Worm (Caenorhabditis elegans) whole organism, L4 larva: ENCODE results near the gene grd-5.

Experiments
- D1046.2 ChIP-seq: fragments of 200-800 bp; sonication (Bioruptor generic); IDR thresholded peaks from 2 replicates; pipeline ENCODE4 v1.3.6; 2022; ENCODE audit warnings: missing genetic modification characterization, missing compliant biosample characterization
- R02D3.7 ChIP-seq: fragments of 150-350 bp; sonication (generic microtip); optimal IDR thresholded peaks from 3 replicates; lab custom pipeline; 2014; ENCODE audit warnings: missing biosample characterization, missing genetic modification characterization
- T26A8.4 ChIP-seq: fragments of 200-800 bp; sonication (Bioruptor generic); IDR thresholded peaks from 2 replicates; pipeline ENCODE4 v1.3.6; 2022; ENCODE audit warnings: missing genetic modification characterization, missing compliant biosample characterization
- Y105C5A.15 ChIP-seq: fragments of 200-800 bp; sonication (Bioruptor generic); IDR thresholded peaks from 2 replicates; pipeline ENCODE4 v1.3.6; 2022; ENCODE audit warnings: missing genetic modification characterization, missing compliant biosample characterization
- Y75B8A.6 ChIP-seq: fragments of 200-800 bp; sonication (Bioruptor generic); IDR thresholded peaks from 2 replicates; pipeline ENCODE4 v1.3.6; 2022; ENCODE audit warnings: missing genetic modification reagents, missing genetic modification characterization, missing compliant biosample characterization
- ZK546.5 ChIP-seq, 2 experiments: sonication (generic microtip); optimal IDR thresholded peaks; 2 replicates each; lab custom pipeline; 2017; ENCODE audit warnings: missing biosample characterization in 2 of 2, missing genetic modification characterization in 2 of 2
- arid-1 ChIP-seq: fragments of 200-800 bp; sonication (Bioruptor generic); conservative IDR thresholded peaks from 2 replicates; pipeline ENCODE4 v1.3.6; 2022; ENCODE audit warnings: missing genetic modification reagents, missing genetic modification characterization, missing compliant biosample characterization
- ceh-32 ChIP-seq: sonication (generic microtip); optimal IDR thresholded peaks from 2 replicates; lab custom pipeline; 2016; ENCODE audit warnings: mild to moderate bottlenecking, missing genetic modification characterization, missing compliant biosample characterization; ENCODE audit not compliant: poor library complexity
- ceh-44 ChIP-seq: fragments of 200-800 bp; sonication (Bioruptor generic); IDR thresholded peaks from 2 replicates; pipeline ENCODE4 v1.3.6; 2022; ENCODE audit warnings: missing genetic modification reagents, missing genetic modification characterization, missing compliant biosample characterization
- ceh-62 ChIP-seq: sonication (generic microtip); optimal IDR thresholded peaks from 2 replicates; lab custom pipeline; 2017; ENCODE audit warnings: missing biosample characterization, missing genetic modification characterization
- ceh-82 ChIP-seq: sonication (generic microtip); optimal IDR thresholded peaks from 2 replicates; lab custom pipeline; 2017; ENCODE audit warnings: missing biosample characterization, missing genetic modification characterization
- daf-16 ChIP-seq, 3 experiments: sonication (generic microtip); optimal IDR thresholded peaks; 2 replicates each; lab custom pipeline; 2016 to 2017; ENCODE audit warnings: missing genetic modification characterization in 3 of 3, missing genetic modification reagents in 3 of 3, mild to moderate bottlenecking in 2 of 3, missing compliant biosample characterization in 2 of 3, missing biosample characterization in 1 of 3, moderate library complexity in 1 of 3
- dmd-6 ChIP-seq: fragments of 200-800 bp; sonication (Bioruptor generic); IDR thresholded peaks from 2 replicates; pipeline ENCODE4 v1.3.6; 2022; ENCODE audit warnings: missing genetic modification reagents, missing genetic modification characterization, missing compliant biosample characterization
- dmd-8 ChIP-seq: fragments of 200-800 bp; sonication (Bioruptor generic); IDR thresholded peaks from 2 replicates; pipeline ENCODE4 v1.3.6; 2022; ENCODE audit warnings: missing genetic modification characterization, missing compliant biosample characterization
- dmd-9 ChIP-seq: fragments of 200-800 bp; sonication (Bioruptor generic); IDR thresholded peaks from 2 replicates; pipeline ENCODE4 v1.3.6; 2022; ENCODE audit warnings: missing genetic modification reagents, missing genetic modification characterization, missing compliant biosample characterization
- dpl-1 ChIP-seq: fragments of 150-350 bp; optimal IDR thresholded peaks from 2 replicates; lab custom pipeline; 2014; ENCODE audit warnings: missing biosample characterization, missing genetic modification reagents, missing genetic modification characterization
- dve-1 ChIP-seq: sonication (generic microtip); optimal IDR thresholded peaks from 2 replicates; lab custom pipeline; 2017; ENCODE audit warnings: antibody characterized with exemption, mild to moderate bottlenecking, missing genetic modification characterization, missing compliant biosample characterization; ENCODE audit not compliant: insufficient read depth
- fos-1 ChIP-seq: fragments of 150-350 bp; optimal IDR thresholded peaks from 2 replicates; lab custom pipeline; 2014; ENCODE audit warnings: missing biosample characterization, missing genetic modification characterization
- hif-1 ChIP-seq, 2 experiments: sonication (generic microtip); optimal IDR thresholded peaks; 2 replicates each; lab custom pipeline; 2016 to 2017; ENCODE audit warnings: missing compliant biosample characterization in 2 of 2, missing genetic modification characterization in 2 of 2, missing genetic modification reagents in 2 of 2, missing genotype in 2 of 2, mild to moderate bottlenecking in 1 of 2
- hlh-11 ChIP-seq: fragments of 200-800 bp; sonication (Bioruptor generic); optimal IDR thresholded peaks from 2 replicates; lab custom pipeline; 2018; ENCODE audit warnings: mild to moderate bottlenecking, missing genetic modification characterization, missing compliant biosample characterization
- hlh-30 ChIP-seq: sonication (generic microtip); optimal IDR thresholded peaks from 2 replicates; lab custom pipeline; 2017; ENCODE audit warnings: antibody characterized with exemption, mild to moderate bottlenecking, missing genetic modification characterization, missing compliant biosample characterization; ENCODE audit not compliant: insufficient read depth
- hmg-1.1 ChIP-seq: fragments of 200-800 bp; sonication (Bioruptor generic); IDR thresholded peaks from 2 replicates; pipeline ENCODE4 v1.3.6; 2022; ENCODE audit warnings: missing genetic modification reagents, missing genetic modification characterization, missing compliant biosample characterization
- lim-7 ChIP-seq: fragments of 200-800 bp; sonication (Bioruptor generic); IDR thresholded peaks from 2 replicates; pipeline ENCODE4 v1.3.6; 2022; ENCODE audit warnings: missing genetic modification characterization, missing compliant biosample characterization
- lin-15B ChIP-seq: fragments of 150-350 bp; sonication (generic microtip); optimal IDR thresholded peaks from 3 replicates; lab custom pipeline; 2014; ENCODE audit warnings: missing biosample characterization, missing genetic modification characterization
- lin-29 ChIP-seq: fragments of 200-800 bp; sonication (Bioruptor generic); IDR thresholded peaks from 2 replicates; pipeline ENCODE4 v1.3.6; 2022; ENCODE audit warnings: missing genetic modification reagents, missing genetic modification characterization, missing compliant biosample characterization
- lin-38 ChIP-seq: fragments of 200-800 bp; sonication (Bioruptor generic); IDR thresholded peaks from 2 replicates; pipeline ENCODE4 v1.3.6; 2022; ENCODE audit warnings: missing genetic modification reagents, missing genetic modification characterization, missing compliant biosample characterization
- madf-5 ChIP-seq, 2 experiments: fragments of 200-800 bp; sonication (Bioruptor generic); IDR thresholded peaks; 2 replicates each; pipeline ENCODE4 v1.3.6; 2022; ENCODE audit warnings: missing compliant biosample characterization in 2 of 2, missing genetic modification characterization in 2 of 2
- mdl-1 ChIP-seq, 2 experiments: fragments of 150-350 bp in 1 of 2; sonication (generic microtip) in 1 of 2; optimal IDR thresholded peaks; 2 replicates each; lab custom pipeline; 2014 to 2017; ENCODE audit warnings: missing biosample characterization in 2 of 2, missing genetic modification characterization in 2 of 2
- mdt-29 ChIP-seq: fragments of 200-800 bp; sonication (Bioruptor generic); IDR thresholded peaks from 2 replicates; pipeline ENCODE4 v1.3.6; 2022; ENCODE audit warnings: missing genetic modification reagents, missing genetic modification characterization, missing compliant biosample characterization
- mes-2 ChIP-seq: sonication (generic microtip); optimal IDR thresholded peaks from 2 replicates; lab custom pipeline; 2016; ENCODE audit warnings: missing genotype, mild to moderate bottlenecking, missing genetic modification characterization, missing compliant biosample characterization; ENCODE audit not compliant: poor library complexity, severe bottlenecking
- mxl-3 ChIP-seq: fragments of 200-800 bp; sonication (Bioruptor generic); optimal IDR thresholded peaks from 2 replicates; lab custom pipeline; 2018; ENCODE audit warnings: mild to moderate bottlenecking, missing genetic modification characterization, missing compliant biosample characterization
- nhr-102 ChIP-seq: sonication (generic microtip); optimal IDR thresholded peaks from 2 replicates; lab custom pipeline; 2016; ENCODE audit warnings: mild to moderate bottlenecking, missing genetic modification characterization, moderate library complexity, missing compliant biosample characterization
- nhr-28 ChIP-seq: fragments of 150-350 bp; optimal IDR thresholded peaks from 2 replicates; lab custom pipeline; 2014; ENCODE audit warnings: missing biosample characterization, missing genetic modification characterization
- nhr-48 ChIP-seq: sonication (generic microtip); optimal IDR thresholded peaks from 2 replicates; lab custom pipeline; 2016; ENCODE audit warnings: mild to moderate bottlenecking, missing genetic modification characterization, missing compliant biosample characterization
- nhr-76 ChIP-seq: fragments of 150-350 bp; optimal IDR thresholded peaks from 2 replicates; lab custom pipeline; 2014; ENCODE audit warnings: missing biosample characterization, missing genetic modification characterization
- nhr-77 ChIP-seq: fragments of 150-350 bp; optimal IDR thresholded peaks from 2 replicates; lab custom pipeline; 2014; ENCODE audit warnings: missing biosample characterization, missing genetic modification characterization
- php-3 ChIP-seq: fragments of 200-800 bp; sonication (Bioruptor generic); IDR thresholded peaks from 2 replicates; pipeline ENCODE4 v1.3.6; 2022; ENCODE audit warnings: missing genetic modification reagents, missing genetic modification characterization, missing compliant biosample characterization
- pqm-1 ChIP-seq: sonication (generic microtip); optimal IDR thresholded peaks from 2 replicates; lab custom pipeline; 2017; ENCODE audit warnings: missing biosample characterization, missing genetic modification characterization
- rbr-2 ChIP-seq: sonication (generic microtip); optimal IDR thresholded peaks from 2 replicates; lab custom pipeline; 2016; ENCODE audit warnings: missing genotype, missing genetic modification characterization, missing compliant biosample characterization
- skn-1 ChIP-seq: fragments of 150-350 bp; optimal IDR thresholded peaks from 2 replicates; lab custom pipeline; 2014; ENCODE audit warnings: missing biosample characterization, missing genetic modification characterization
- snpc-1.2 ChIP-seq: fragments of 200-800 bp; sonication (Bioruptor generic); IDR thresholded peaks from 2 replicates; pipeline ENCODE4 v1.3.6; 2022; ENCODE audit warnings: missing genetic modification reagents, missing genetic modification characterization, missing compliant biosample characterization
- tra-1 ChIP-seq: fragments of 200-800 bp; sonication (Bioruptor generic); IDR thresholded peaks from 2 replicates; pipeline ENCODE4 v1.3.6; 2022; ENCODE audit warnings: missing genetic modification reagents, missing genetic modification characterization, missing compliant biosample characterization
- unc-62 ChIP-seq, 3 experiments: fragments of 150-350 bp in 1 of 3; sonication (generic microtip); optimal IDR thresholded peaks in 2 of 3; peaks in 1 of 3; 1 replicate in 1 of 3; 2 replicates in 2 of 3; lab custom pipeline; 2014 to 2017; ENCODE audit warnings: missing biosample characterization in 3 of 3, missing genetic modification characterization in 3 of 3, missing genetic modification reagents in 3 of 3, missing genotype in 1 of 3
- vab-7 ChIP-seq: fragments of 200-800 bp; sonication (Bioruptor generic); IDR thresholded peaks from 2 replicates; pipeline ENCODE4 v1.3.6; 2022; ENCODE audit warnings: missing genetic modification reagents, missing genetic modification characterization, missing compliant biosample characterization
- zfp-3 ChIP-seq: fragments of 200-800 bp; sonication (Bioruptor generic); conservative IDR thresholded peaks from 2 replicates; pipeline ENCODE4 v1.3.6; 2022; ENCODE audit warnings: missing genetic modification reagents, missing genetic modification characterization, missing compliant biosample characterization
- zip-2 ChIP-seq: fragments of 150-350 bp; optimal IDR thresholded peaks from 2 replicates; lab custom pipeline; 2014; ENCODE audit warnings: missing biosample characterization, missing genetic modification characterization
- ztf-7 ChIP-seq: fragments of 150-350 bp; optimal IDR thresholded peaks from 2 replicates; lab custom pipeline; 2014; ENCODE audit warnings: missing biosample characterization, missing genetic modification characterization

Gene grd-5

DNA sequence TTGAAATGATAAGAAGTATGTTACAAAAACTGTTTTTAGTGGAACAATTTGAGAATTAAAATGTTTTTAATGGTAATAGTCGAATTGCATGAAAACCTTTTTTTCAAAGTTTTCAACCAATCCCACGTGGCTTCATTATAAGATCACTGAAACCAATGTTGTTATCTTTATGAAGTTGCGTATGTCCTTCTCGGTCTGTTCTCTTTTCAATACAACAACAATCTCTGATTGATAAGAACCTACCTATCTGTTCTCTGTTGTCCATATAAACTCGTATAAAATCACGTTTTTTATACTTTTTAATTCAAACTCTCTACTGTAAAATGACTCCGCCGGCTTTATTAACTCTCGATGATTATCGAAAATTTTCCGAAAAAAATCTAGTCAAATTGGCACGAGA is 15.6 kb upstream of the grd-5 start, which contains the start of gene F41E6.5:
Gene F41E6.5, plus strand, starts transcription at position 209 of the 400 bp plus-strand sequence.
- TF ChIP-seq lin-29 (GFP tag; lab: Robert Waterston, UW), result no peak
- no peak for TF ChIP-seq rbr-2 (tag; lab: Kevin White, UChicago)
- no peak for TF ChIP-seq mes-2 (tag; lab: Kevin White, UChicago)
- no peak for TF ChIP-seq ZK546.5 (tag; optimal IDR thresholded peaks at IDR 0.05; lab: Kevin White, UChicago)
- peak; percentile 66 for TF ChIP-seq hlh-11 (tag; lab: Kevin White, UChicago)
- TF ChIP-seq nhr-48 (tag; lab: Kevin White, UChicago), result no peak
- no peak for TF ChIP-seq dmd-8
- no peak for TF ChIP-seq nhr-76 (tag; lab: Kevin White, UChicago)
- TF ChIP-seq snpc-1.2 (GFP tag; lab: Robert Waterston, UW), result no peak
- TF ChIP-seq hif-1 (tag; optimal IDR thresholded peaks at IDR 0.05; lab: Kevin White, UChicago), result peak in 1 of 2 experiments; percentile 18
- peak; percentile 65 for TF ChIP-seq dmd-6 (GFP tag; lab: Robert Waterston, UW)
- TF ChIP-seq nhr-77 (tag; lab: Kevin White, UChicago), result peak; percentile 59
- peak; percentile 73 for TF ChIP-seq dve-1
- TF ChIP-seq T26A8.4 (GFP tag; lab: Robert Waterston, UW), result no peak
- TF ChIP-seq R02D3.7, result no peak
- peak; percentile 48 for TF ChIP-seq hlh-30 (tag; lab: Kevin White, UChicago)
- TF ChIP-seq Y75B8A.6 (GFP tag; lab: Robert Waterston, UW), result no peak
- peak in 1 of 2 experiments; percentile 79 for TF ChIP-seq mdl-1 (tag; optimal IDR thresholded peaks at IDR 0.05; lab: Kevin White, UChicago)
- TF ChIP-seq fos-1 (tag; lab: Kevin White, UChicago), result no peak
- peak; percentile 74 for TF ChIP-seq nhr-28 (tag; lab: Kevin White, UChicago)
- TF ChIP-seq hmg-1.1 (GFP tag; lab: Robert Waterston, UW), result no peak
- peak; percentile 54 for TF ChIP-seq pqm-1 (tag; lab: Kevin White, UChicago)
- TF ChIP-seq lin-15B (tag; lab: Kevin White, UChicago), result no peak
- peak; percentile 63 for TF ChIP-seq mxl-3 (GFP tag; lab: Kevin White, UChicago)
- TF ChIP-seq daf-16 (GFP tag; optimal IDR thresholded peaks at IDR 0.05; lab: Kevin White, UChicago), result no peak
- TF ChIP-seq daf-16 (tag; optimal IDR thresholded peaks at IDR 0.05; lab: Kevin White, UChicago), result peak; percentile 90
- no peak for TF ChIP-seq tra-1 (GFP tag; lab: Robert Waterston, UW)
- TF ChIP-seq ceh-32, result no peak
- TF ChIP-seq dmd-9 (GFP tag; lab: Robert Waterston, UW), result no peak
- TF ChIP-seq skn-1 (tag; lab: Kevin White, UChicago), result no peak
- TF ChIP-seq vab-7 (GFP tag; lab: Robert Waterston, UW), result no peak

DNA sequence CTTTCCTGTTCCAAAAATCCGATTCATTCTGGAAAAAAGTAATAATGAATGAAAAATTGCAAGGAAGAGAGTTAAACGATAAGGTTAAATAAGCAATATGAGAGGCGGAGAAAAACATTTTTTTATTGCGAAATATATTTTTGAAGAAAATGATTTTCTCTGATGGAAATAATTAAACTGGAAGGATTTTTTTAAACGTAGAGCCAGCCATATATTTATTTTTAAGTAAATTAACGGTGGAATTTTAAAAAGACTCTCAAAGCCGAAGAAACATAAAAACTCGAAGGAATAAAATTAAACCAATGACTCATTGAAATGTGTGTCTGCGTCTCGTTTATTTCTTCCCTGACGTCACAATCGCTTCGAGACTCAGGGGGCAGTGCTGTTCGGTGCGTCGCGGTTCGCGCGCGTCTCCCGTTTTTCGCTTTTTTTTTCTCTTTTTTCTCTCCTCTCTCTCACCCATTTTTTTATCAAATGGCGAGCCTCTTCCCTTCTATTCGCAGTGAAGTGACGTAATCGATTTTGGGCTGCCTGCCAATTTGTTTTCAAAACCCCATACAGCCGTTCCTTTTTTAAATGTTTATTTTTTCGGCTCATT is 12.6 kb upstream of the grd-5 start, which contains the start of gene vps-60:
Gene vps-60, minus strand, starts transcription at position 30 of the 598 bp plus-strand sequence.
- TF ChIP-seq mdt-29 (GFP tag; lab: Robert Waterston, UW), result no peak
- no peak for TF ChIP-seq Y105C5A.15 (GFP tag; lab: Robert Waterston, UW)
- TF ChIP-seq ztf-7, result peak; percentile 49
- no peak for TF ChIP-seq snpc-1.2 (GFP tag; lab: Robert Waterston, UW)
- TF ChIP-seq lim-7 (GFP tag; lab: Robert Waterston, UW), result 0 out of 2 replicates have a peak, but pooled peaks have one; percentile 26
- no peak for TF ChIP-seq D1046.2 (GFP tag; lab: Robert Waterston, UW)
- peak; percentile 55; the same call in 1 of the 2 replicates for TF ChIP-seq zfp-3 (GFP tag; lab: Robert Waterston, UW)
- TF ChIP-seq mdl-1 (tag; optimal IDR thresholded peaks at IDR 0.05; lab: Kevin White, UChicago), result peak; percentile 17 to 84
- no peak for TF ChIP-seq ceh-44 (GFP tag; lab: Robert Waterston, UW)
- TF ChIP-seq zip-2, result peak; percentile 60
- peak; percentile 95 for TF ChIP-seq tra-1 (GFP tag; lab: Robert Waterston, UW)
- no peak for TF ChIP-seq ZK546.5 (tag; optimal IDR thresholded peaks at IDR 0.05; lab: Kevin White, UChicago)
- TF ChIP-seq ceh-62 (tag; lab: Kevin White, UChicago), result no peak
- peak in 1 of 2 experiments; percentile 96 for TF ChIP-seq unc-62 (GFP tag; optimal IDR thresholded peaks at IDR 0.05 in 1 of 2; lab: Kevin White, UChicago)
- no peak for TF ChIP-seq unc-62 (tag; optimal IDR thresholded peaks at IDR 0.05; lab: Kevin White, UChicago)
- peak; percentile 85 for TF ChIP-seq arid-1
- peak; percentile 98 for TF ChIP-seq dve-1
- peak; percentile 77 for TF ChIP-seq lin-38
- TF ChIP-seq vab-7 (GFP tag; lab: Robert Waterston, UW), result peak; percentile 56
- peak; percentile 66 for TF ChIP-seq nhr-102 (tag; lab: Kevin White, UChicago)
- 0 out of 2 replicates have a peak, but pooled peaks have one; percentile 58 for TF ChIP-seq php-3 (GFP tag; lab: Robert Waterston, UW)
- TF ChIP-seq ceh-82 (tag; lab: Kevin White, UChicago), result no peak
- peak; percentile 82 for TF ChIP-seq dpl-1 (GFP tag; lab: Kevin White, UChicago)
- no peak for TF ChIP-seq R02D3.7
- TF ChIP-seq madf-5 (GFP tag; IDR thresholded peaks at IDR 0.05; lab: Robert Waterston, UW), result no peak
